Fruit fly (Drosophila melanogaster) whole organism, embryonic: ENCODE results near the gene CG13384.

Experiments used
- Awh ChIP-seq: fragments of 200-800 bp; sonication (Bioruptor generic); IDR thresholded peaks from 2 replicates; pipeline ENCODE4, ENCODE4 v1.3.6; 2022; ENCODE audit warnings: missing biosample characterization, missing genetic modification characterization
- C15 ChIP-seq: fragments of 200-800 bp; sonication (Bioruptor generic); IDR thresholded peaks from 3 replicates; pipeline ENCODE4 v1.3.6; 2022; ENCODE audit warnings: missing biosample characterization, missing genetic modification characterization
- CG10274 ChIP-seq: fragments of 200-800 bp; sonication (Bioruptor generic); optimal IDR thresholded peaks from 3 replicates; lab custom pipeline; 2017; ENCODE audit warnings: missing biosample characterization, mild to moderate bottlenecking, missing genetic modification characterization
- CG11695 ChIP-seq: fragments of 200-800 bp; sonication (Bioruptor generic); IDR thresholded peaks from 3 replicates; pipeline ENCODE4 v1.3.6; 2022; ENCODE audit warnings: missing biosample characterization, missing genetic modification characterization
- CG12659 ChIP-seq: fragments of 200-800 bp; sonication (Bioruptor generic); optimal IDR thresholded peaks from 3 replicates; lab custom pipeline; 2017; ENCODE audit warnings: mild to moderate bottlenecking, missing biosample characterization, missing genetic modification reagents, missing genetic modification characterization
- CG1529 ChIP-seq: fragments of 200-800 bp; sonication (Bioruptor generic); optimal IDR thresholded peaks from 3 replicates; lab custom pipeline; 2018; ENCODE audit warnings: missing biosample characterization, missing genetic modification characterization
- CG17612 ChIP-seq: fragments of 200-800 bp; sonication (Bioruptor generic); IDR thresholded peaks from 2 replicates; pipeline ENCODE4 v1.3.6; 2022; ENCODE audit warnings: missing biosample characterization, missing genetic modification characterization
- CG2678 ChIP-seq: fragments of 200-800 bp; sonication (Bioruptor generic); optimal IDR thresholded peaks from 3 replicates; lab custom pipeline; 2019; ENCODE audit warnings: missing biosample characterization, mild to moderate bottlenecking, missing genetic modification characterization, moderate library complexity
- CG2889 ChIP-seq: fragments of 200-800 bp; sonication (Bioruptor generic); IDR thresholded peaks from 3 replicates; pipeline ENCODE4 v1.3.6; 2022; ENCODE audit warnings: missing biosample characterization, missing genetic modification characterization
- CG30020 ChIP-seq: fragments of 200-800 bp; optimal IDR thresholded peaks from 2 replicates; lab custom pipeline; 2019; ENCODE audit warnings: missing biosample characterization, mild to moderate bottlenecking, missing genetic modification characterization, moderate library complexity
- CG32767 ChIP-seq: fragments of 200-800 bp; sonication (Bioruptor generic); IDR thresholded peaks from 2 replicates; pipeline ENCODE4 v1.3.6; 2022; ENCODE audit warnings: missing biosample characterization, missing genetic modification characterization
- CG4730 ChIP-seq: fragments of 200-800 bp; sonication (Bioruptor generic); IDR thresholded peaks from 2 replicates; pipeline ENCODE4 v1.3.6; 2022; ENCODE audit warnings: missing biosample characterization, missing genetic modification characterization
- CG6254 ChIP-seq: fragments of 200-800 bp; sonication (Bioruptor generic); optimal IDR thresholded peaks from 3 replicates; lab custom pipeline; 2017; ENCODE audit warnings: mild to moderate bottlenecking, missing biosample characterization, missing genetic modification reagents, missing genetic modification characterization
- CG6654 ChIP-seq: fragments of 200-800 bp; sonication (Bioruptor generic); optimal IDR thresholded peaks from 2 replicates; lab custom pipeline; 2017; ENCODE audit warnings: missing biosample characterization, mild to moderate bottlenecking, missing genetic modification characterization
- CG9215 ChIP-seq: fragments of 200-800 bp; sonication (Bioruptor generic); IDR thresholded peaks from 2 replicates; pipeline ENCODE4 v1.3.6; 2022; ENCODE audit warnings: missing biosample characterization, missing genetic modification characterization
- CG9797 ChIP-seq: fragments of 200-800 bp; sonication (Bioruptor generic); optimal IDR thresholded peaks from 3 replicates; lab custom pipeline; 2018; ENCODE audit warnings: missing biosample characterization, mild to moderate bottlenecking, missing genetic modification characterization
- CG9876 ChIP-seq: fragments of 200-800 bp; sonication (Bioruptor generic); optimal IDR thresholded peaks from 2 replicates; lab custom pipeline; 2016; ENCODE audit warnings: missing biosample characterization, missing genetic modification characterization
- CHES-1-like ChIP-seq: fragments of 200-800 bp; sonication (Bioruptor generic); optimal IDR thresholded peaks from 2 replicates; lab custom pipeline; 2016; ENCODE audit warnings: missing biosample characterization, missing genetic modification characterization
- CkIIα-i1 ChIP-seq: fragments of 200-800 bp; sonication (Bioruptor generic); IDR thresholded peaks from 2 replicates; pipeline ENCODE4 v1.3.6; 2022; ENCODE audit warnings: missing biosample characterization, missing genetic modification characterization
- CoRest ChIP-seq: fragments of 200-800 bp; sonication (Bioruptor generic); optimal IDR thresholded peaks from 3 replicates; lab custom pipeline; 2018; ENCODE audit warnings: missing biosample characterization, mild to moderate bottlenecking, missing genetic modification characterization, moderate library complexity
- D19B ChIP-seq: fragments of 200-800 bp; sonication (Bioruptor generic); optimal IDR thresholded peaks from 2 replicates; lab custom pipeline; 2017; ENCODE audit warnings: missing biosample characterization, mild to moderate bottlenecking, missing genetic modification characterization
- Deaf1 ChIP-seq: fragments of 200-800 bp; optimal IDR thresholded peaks from 3 replicates; lab custom pipeline; 2019; ENCODE audit warnings: missing biosample characterization, mild to moderate bottlenecking, missing genetic modification characterization, moderate library complexity
- Drgx ChIP-seq: fragments of 200-800 bp; sonication (Bioruptor generic); IDR thresholded peaks from 2 replicates; pipeline ENCODE4 v1.3.6; 2022; ENCODE audit warnings: missing biosample characterization, missing genetic modification characterization
- HHEX ChIP-seq: fragments of 200-800 bp; sonication (Bioruptor generic); optimal IDR thresholded peaks from 3 replicates; lab custom pipeline; 2017; ENCODE audit warnings: missing biosample characterization, mild to moderate bottlenecking, missing genetic modification characterization, missing genetic modification reagents
- Hand ChIP-seq: fragments of 200-800 bp; sonication (Bioruptor generic); optimal IDR thresholded peaks from 2 replicates; lab custom pipeline; 2017; ENCODE audit warnings: mild to moderate bottlenecking, missing biosample characterization, missing genetic modification reagents, missing genetic modification characterization
- Hsf ChIP-seq: fragments of 200-800 bp; sonication (Bioruptor generic); optimal IDR thresholded peaks from 3 replicates; lab custom pipeline; 2016; ENCODE audit warnings: missing biosample characterization, missing genetic modification characterization
- Max ChIP-seq: fragments of 200-800 bp; sonication (Bioruptor generic); optimal IDR thresholded peaks from 2 replicates; lab custom pipeline; 2016; ENCODE audit warnings: missing biosample characterization, mild to moderate bottlenecking, missing genetic modification characterization
- NK7.1 ChIP-seq: fragments of 200-800 bp; sonication (Bioruptor generic); optimal IDR thresholded peaks from 3 replicates; lab custom pipeline; 2016; ENCODE audit warnings: missing biosample characterization, missing genetic modification characterization
- Optix ChIP-seq: fragments of 200-800 bp; sonication (Bioruptor generic); IDR thresholded peaks from 3 replicates; pipeline ENCODE4 v1.3.6; 2022; ENCODE audit warnings: missing biosample characterization, missing genetic modification characterization
- Rfx ChIP-seq: fragments of 200-800 bp; sonication (Bioruptor generic); IDR thresholded peaks from 2 replicates; pipeline ENCODE4 v1.3.6; 2022; ENCODE audit warnings: missing biosample characterization, missing genetic modification characterization
- Rx ChIP-seq: fragments of 200-800 bp; sonication (Bioruptor generic); IDR thresholded peaks from 2 replicates; pipeline ENCODE4 v1.3.6; 2022; ENCODE audit warnings: missing biosample characterization, missing genetic modification characterization
- Spps ChIP-seq: fragments of 200-800 bp; sonication (Bioruptor generic); optimal IDR thresholded peaks from 2 replicates; lab custom pipeline; 2018; ENCODE audit warnings: missing biosample characterization, mild to moderate bottlenecking, missing genetic modification characterization
- TFAM ChIP-seq: fragments of 200-800 bp; sonication (Bioruptor generic); optimal IDR thresholded peaks from 2 replicates; lab custom pipeline; 2017; ENCODE audit warnings: missing biosample characterization, missing genetic modification characterization, inconsistent platforms
- Usf ChIP-seq: fragments of 200-800 bp; sonication (Bioruptor generic); optimal IDR thresholded peaks from 2 replicates; lab custom pipeline; 2017; ENCODE audit warnings: missing genotype, missing biosample characterization, missing genetic modification characterization
- ac ChIP-seq: fragments of 200-800 bp; sonication (Bioruptor generic); optimal IDR thresholded peaks from 3 replicates; lab custom pipeline; 2017; ENCODE audit warnings: missing biosample characterization, mild to moderate bottlenecking, missing genetic modification characterization
- aop ChIP-seq: fragments of 200-800 bp; sonication (Bioruptor generic); IDR thresholded peaks from 2 replicates; pipeline ENCODE4 v1.3.6; 2022; ENCODE audit warnings: missing biosample characterization, missing genetic modification characterization
- ash1 ChIP-seq: fragments of 200-800 bp; sonication (Bioruptor generic); optimal IDR thresholded peaks from 2 replicates; lab custom pipeline; 2018; ENCODE audit warnings: missing biosample characterization, mild to moderate bottlenecking, missing genetic modification characterization
- bbx ChIP-seq: fragments of 200-800 bp; sonication (Bioruptor generic); IDR thresholded peaks from 2 replicates; pipeline ENCODE4 v1.3.6; 2022; ENCODE audit warnings: missing biosample characterization, missing genetic modification characterization; ENCODE audit not compliant: partially characterized antibody
- crol ChIP-seq: fragments of 200-800 bp; sonication (Bioruptor generic); IDR thresholded peaks from 2 replicates; pipeline ENCODE4 v1.3.6; 2022; ENCODE audit warnings: missing biosample characterization, missing genetic modification characterization
- dmrt99B ChIP-seq: fragments of 200-800 bp; sonication (Bioruptor generic); optimal IDR thresholded peaks from 2 replicates; lab custom pipeline; 2018; ENCODE audit warnings: missing biosample characterization, mild to moderate bottlenecking, missing genetic modification characterization, moderate library complexity
- fd96Cb ChIP-seq: fragments of 200-800 bp; sonication (Bioruptor generic); optimal IDR thresholded peaks from 2 replicates; lab custom pipeline; 2018; ENCODE audit warnings: missing biosample characterization, mild to moderate bottlenecking, missing genetic modification characterization, moderate library complexity
- gt ChIP-seq: fragments of 200-800 bp; sonication (Bioruptor generic); IDR thresholded peaks from 2 replicates; pipeline ENCODE4 v1.3.6; 2022; ENCODE audit warnings: missing biosample characterization, missing genetic modification characterization
- hth ChIP-seq: fragments of >200 bp; optimal IDR thresholded peaks from 2 replicates; lab custom pipeline; 2017; ENCODE audit warnings: inconsistent platforms
- nerfin-2 ChIP-seq: fragments of 200-800 bp; sonication (Bioruptor generic); IDR thresholded peaks from 2 replicates; pipeline ENCODE4 v1.3.6; 2022; ENCODE audit warnings: missing biosample characterization, missing genetic modification characterization; ENCODE audit not compliant: partially characterized antibody
- nom ChIP-seq: fragments of 200-800 bp; sonication (Bioruptor generic); optimal IDR thresholded peaks from 2 replicates; lab custom pipeline; 2017; ENCODE audit warnings: missing biosample characterization, missing genetic modification characterization, mild to moderate bottlenecking, moderate library complexity, missing genetic modification reagents
- ranshi ChIP-seq: fragments of 200-800 bp; sonication (Bioruptor generic); IDR thresholded peaks from 2 replicates; pipeline ENCODE4 v1.3.6; 2022; ENCODE audit warnings: missing biosample characterization, missing genetic modification characterization
- shn ChIP-seq: fragments of 200-800 bp; sonication (Bioruptor generic); optimal IDR thresholded peaks from 3 replicates; lab custom pipeline; 2016; ENCODE audit warnings: missing biosample characterization, missing genetic modification characterization
- trem ChIP-seq: fragments of 200-800 bp; optimal IDR thresholded peaks from 3 replicates; lab custom pipeline; 2019; ENCODE audit warnings: missing biosample characterization, mild to moderate bottlenecking, missing genetic modification characterization, moderate library complexity
- ttk ChIP-seq: fragments of 200-800 bp; sonication (Bioruptor generic); IDR thresholded peaks from 2 replicates; pipeline ENCODE4 v2.1.2; 2022; ENCODE audit warnings: missing biosample characterization, missing genetic modification characterization
- zfh1 ChIP-seq: fragments of 200-800 bp; sonication (Bioruptor generic); IDR thresholded peaks from 3 replicates; pipeline ENCODE4 v1.3.6; 2022; ENCODE audit warnings: missing biosample characterization, missing genetic modification characterization

The CG13384 gene

DNA sequence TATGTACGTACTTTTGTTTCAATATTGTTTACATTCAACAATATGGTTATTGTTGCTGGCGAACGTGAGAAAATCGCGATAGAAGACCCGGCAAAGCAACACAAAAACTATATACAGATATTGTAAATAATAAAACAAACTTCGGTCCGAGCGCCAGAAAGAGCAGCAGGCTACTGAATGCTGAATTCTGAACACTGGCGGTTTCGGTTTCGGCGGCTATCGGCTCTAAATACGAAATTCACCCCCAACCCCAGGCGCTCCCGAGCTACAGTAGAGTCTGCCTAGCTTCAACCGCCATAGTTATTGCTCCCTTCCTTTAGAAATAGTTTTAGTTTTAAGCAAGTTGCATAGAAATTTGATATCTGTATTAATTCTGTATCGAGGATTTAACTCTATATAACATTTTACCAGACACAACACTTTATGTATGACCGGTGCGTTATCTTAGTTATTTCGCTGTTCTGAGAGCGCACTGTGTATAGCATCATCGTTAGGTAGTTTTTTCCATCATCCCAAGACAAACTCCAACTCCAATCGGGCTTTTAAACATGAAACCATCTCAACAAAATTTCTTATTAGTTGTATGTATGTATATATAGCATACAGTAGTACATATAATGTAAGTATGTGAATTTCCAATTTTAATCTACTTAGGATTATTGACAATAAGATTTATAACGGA, 21.8 kb upstream of the CG13384 start, which contains the start of gene CG7627 (continued):
- TF ChIP-seq Usf (GFP tag; lab: Kevin White, UChicago) (peak; percentile 51), CG6654 (peak; percentile 53), Max (GFP tag; lab: Kevin White, UChicago) (peak; percentile 47), ash1 (GFP tag; lab: Kevin White, UChicago) (no peak), CG4730 (GFP tag; lab: Robert Waterston, UW) (peak; percentile 67), nerfin-2 (no peak), crol (no peak), CG2678 (peak; percentile 88), CG10274 (GFP tag; lab: Kevin White, UChicago) (no peak), CG32767 (GFP tag; lab: Robert Waterston, UW) (peak; percentile 64; the same call in 1 of the 2 replicates), Spps (tag; lab: Kevin White, UChicago) (no peak), CG9876 (GFP tag; lab: Kevin White, UChicago) (peak; percentile 35), CG30020 (tag; lab: Kevin White, UChicago) (peak; percentile 32), ttk (GFP tag; lab: Robert Waterston, UW) (peak; percentile 72), gt (no peak), C15 (GFP tag; lab: Robert Waterston, UW) (0 out of 3 replicates have a peak, but pooled peaks have one; percentile 52), CG6254 (GFP tag; lab: Kevin White, UChicago) (peak; percentile 12), CG1529 (peak; percentile 20), TFAM (GFP tag; lab: Kevin White, UChicago) (no peak), Rfx (GFP tag; lab: Robert Waterston, UW) (peak; percentile 87), zfh1 (GFP tag; lab: Robert Waterston, UW) (peak; percentile 82), Hand (GFP tag; lab: Kevin White, UChicago) (peak; percentile 62), hth (lab: Kevin White, UChicago) (no peak), aop (GFP tag; lab: Robert Waterston, UW) (no peak), Drgx (peak; percentile 76), fd96Cb (peak; percentile 68), Hsf (GFP tag; lab: Kevin White, UChicago) (peak; percentile 74), NK7.1 (GFP tag; lab: Kevin White, UChicago) (peak; percentile 63), D19B (GFP tag; lab: Kevin White, UChicago) (peak; percentile 64), dmrt99B (tag; lab: Kevin White, UChicago) (peak; percentile 83), Optix (peak; percentile 64; the same call in 1 of the 3 replicates), HHEX (GFP tag; lab: Kevin White, UChicago) (peak; percentile 80), ranshi (peak; percentile 81), CkIIα-i1 (GFP tag; lab: Robert Waterston, UW) (0 out of 2 replicates have a peak, but pooled peaks have one; percentile 37), Rx (peak; percentile 60), CG2889 (GFP tag; lab: Robert Waterston, UW) (peak; percentile 50; the same call in 1 of the 3 replicates), nom (GFP tag; lab: Kevin White, UChicago) (peak; percentile 48), ac (GFP tag; lab: Kevin White, UChicago) (no peak), Awh (GFP tag; lab: Robert Waterston, UW) (peak; percentile 67; the same call in 1 of the 2 replicates), CG9215 (peak; percentile 69), CG9797 (GFP tag; lab: Kevin White, UChicago) (no peak), bbx (peak; percentile 48; the same call in 1 of the 2 replicates), CoRest (peak; percentile 68), CG17612 (GFP tag; lab: Robert Waterston, UW) (no peak), Deaf1 (tag; lab: Kevin White, UChicago) (peak; percentile 97), CHES-1-like (GFP tag; lab: Kevin White, UChicago) (peak; percentile 84), CG12659 (GFP tag; lab: Kevin White, UChicago) (peak; percentile 73), shn (GFP tag; lab: Kevin White, UChicago) (peak; percentile 79), trem (peak; percentile 25), CG11695 (peak; percentile 72; the same call in 2 of the 3 replicates)
